Worm (Caenorhabditis elegans): ENCODE measurements around the gene K03H1.13.

ce11 chrIII:9956123-9956522 lies 6.0 kb upstream of the K03H1.13 start, which contains the start of gene mog-1:
- TF ChIP-seq nfya-1 (tag; optimal IDR thresholded peaks at IDR 0.05; ENCODE audit: insufficient read depth) (no peak), jun-1 (tag; optimal IDR thresholded peaks at IDR 0.05) (no peak), lin-15B (tag; optimal IDR thresholded peaks at IDR 0.05) (peak; percentile 17), unc-62 (GFP tag; optimal IDR thresholded peaks at IDR 0.05) (no peak), fkh-10 (GFP tag; optimal IDR thresholded peaks at IDR 0.05) (no peak), pha-4 (tag; optimal IDR thresholded peaks at IDR 0.05) (peak; percentile 60), zag-1 (tag; optimal IDR thresholded peaks at IDR 0.05) (no peak), nhr-76 (tag; optimal IDR thresholded peaks at IDR 0.05) (no peak), unc-39 (tag; optimal IDR thresholded peaks at IDR 0.05) (no peak)
